1 fruit fly cellular context compared by ENCODE assay signal in the genomic region with DNA sequence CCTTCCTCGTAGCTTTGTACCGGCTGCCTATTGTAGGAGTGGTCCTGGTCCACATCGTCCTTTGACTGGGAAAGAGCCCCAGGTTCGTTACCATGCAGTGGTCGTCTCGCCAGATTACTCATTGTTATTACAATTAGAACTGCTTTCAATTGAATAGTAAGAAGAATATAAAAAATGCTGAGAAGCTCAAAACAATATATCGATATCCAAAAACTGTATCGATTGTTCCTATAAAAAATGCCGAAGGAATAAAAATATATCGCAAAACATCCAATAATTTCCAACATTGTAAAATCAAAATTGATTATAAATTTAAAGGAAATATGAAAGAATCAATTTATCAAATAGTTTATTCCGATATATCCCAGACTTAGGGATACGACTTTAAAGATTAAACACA.
TF ChIP-seq lines count a peak whose summit lies in the region.

A gene (minus strand): TSS at position 173 of the 400 bp plus-strand sequence.
A gene (plus strand): TSS at position 274 of the 400 bp plus-strand sequence.

TF ChIP-seq in whole organism, embryonic, 481 proteins besides CTCF, POLR2A, EP300 and RAD21 (continued from another document):
- TF ChIP-seq sna (GFP tag; IDR thresholded peaks at IDR 0.05; lab: Robert Waterston, UW; ENCODE audit: partially characterized antibody): peak; percentile 76
- peak; percentile 72 for TF ChIP-seq Bgb (GFP tag; IDR thresholded peaks at IDR 0.05; lab: Robert Waterston, UW; ENCODE audit: partially characterized antibody)
- TF ChIP-seq lmd (GFP tag; IDR thresholded peaks at IDR 0.05; lab: Robert Waterston, UW): no peak
- no peak for TF ChIP-seq bowl (GFP tag; IDR thresholded peaks at IDR 0.05; lab: Robert Waterston, UW)
- no peak for TF ChIP-seq CG8944 (GFP tag; optimal IDR thresholded peaks at IDR 0.05; lab: Kevin White, UChicago)
- TF ChIP-seq CG11560 (tag; IDR thresholded peaks at IDR 0.05; lab: Robert Waterston, UW): no peak
- no peak for TF ChIP-seq tap (tag; optimal IDR thresholded peaks at IDR 0.05; lab: Kevin White, UChicago)
- TF ChIP-seq zen2 (GFP tag; IDR thresholded peaks at IDR 0.05; lab: Robert Waterston, UW; ENCODE audit: partially characterized antibody): peak; percentile 69; the same call in 2 of the 3 replicates
- peak; percentile 63; the same call in 2 of the 3 replicates for TF ChIP-seq knrl (GFP tag; IDR thresholded peaks at IDR 0.05; lab: Robert Waterston, UW; ENCODE audit: partially characterized antibody)
- TF ChIP-seq mld (GFP tag; IDR thresholded peaks at IDR 0.05; lab: Robert Waterston, UW; ENCODE audit: partially characterized antibody): peak; percentile 75; the same call in 2 of the 3 replicates
- TF ChIP-seq sc (optimal IDR thresholded peaks at IDR 0.05; lab: Kevin White, UChicago): no peak
- no peak for TF ChIP-seq sc (GFP tag; optimal IDR thresholded peaks at IDR 0.05; lab: Kevin White, UChicago)
- TF ChIP-seq HLH4C (GFP tag; IDR thresholded peaks at IDR 0.05; lab: Robert Waterston, UW; ENCODE audit: partially characterized antibody): peak; percentile 65; the same call in 2 of the 3 replicates
- TF ChIP-seq CG13287 (GFP tag; IDR thresholded peaks at IDR 0.05; lab: Robert Waterston, UW; ENCODE audit: partially characterized antibody): peak; percentile 86
- peak; percentile 17 for TF ChIP-seq pzg (GFP tag; optimal IDR thresholded peaks at IDR 0.05; lab: Kevin White, UChicago)
- peak; percentile 5 for TF ChIP-seq Dp (GFP tag; optimal IDR thresholded peaks at IDR 0.05; lab: Kevin White, UChicago)
- TF ChIP-seq CG2116 (GFP tag; optimal IDR thresholded peaks at IDR 0.05; lab: Kevin White, UChicago): peak; percentile 52
- TF ChIP-seq Scr (GFP tag; IDR thresholded peaks at IDR 0.05; lab: Robert Waterston, UW; ENCODE audit: partially characterized antibody): peak; percentile 82
- TF ChIP-seq dysf (GFP tag; IDR thresholded peaks at IDR 0.05; lab: Robert Waterston, UW): no peak
- no peak for TF ChIP-seq gce (GFP tag; IDR thresholded peaks at IDR 0.05; lab: Robert Waterston, UW)
- TF ChIP-seq wor (GFP tag; IDR thresholded peaks at IDR 0.05; lab: Robert Waterston, UW): no peak
- peak; percentile 82 for TF ChIP-seq Doc3 (GFP tag; IDR thresholded peaks at IDR 0.05; lab: Robert Waterston, UW; ENCODE audit: partially characterized antibody)
- no peak for TF ChIP-seq CG9797 (GFP tag; optimal IDR thresholded peaks at IDR 0.05; lab: Kevin White, UChicago)
- TF ChIP-seq HmgZ (tag; optimal IDR thresholded peaks at IDR 0.05; lab: Kevin White, UChicago): no peak
- TF ChIP-seq trem (tag; optimal IDR thresholded peaks at IDR 0.05; lab: Kevin White, UChicago): peak; percentile 25
- TF ChIP-seq CG6854 (GFP tag; optimal IDR thresholded peaks at IDR 0.05; lab: Kevin White, UChicago): no peak
- TF ChIP-seq Opbp (GFP tag; IDR thresholded peaks at IDR 0.05; lab: Robert Waterston, UW; ENCODE audit: partially characterized antibody): peak; percentile 60; the same call in 2 of the 3 replicates
- TF ChIP-seq slou (GFP tag; optimal IDR thresholded peaks at IDR 0.05; lab: Kevin White, UChicago): no peak
- TF ChIP-seq CG2129 (GFP tag; IDR thresholded peaks at IDR 0.05; lab: Robert Waterston, UW; ENCODE audit: partially characterized antibody): peak; percentile 67
- no peak for TF ChIP-seq CG13894 (tag; optimal IDR thresholded peaks at IDR 0.05; lab: Kevin White, UChicago)
- no peak for TF ChIP-seq CG4424 (GFP tag; optimal IDR thresholded peaks at IDR 0.05; lab: Kevin White, UChicago)
- TF ChIP-seq inv (GFP tag; IDR thresholded peaks at IDR 0.05; lab: Robert Waterston, UW; ENCODE audit: partially characterized antibody): peak; percentile 72
- TF ChIP-seq Sry-δ (GFP tag; optimal IDR thresholded peaks at IDR 0.05; lab: Kevin White, UChicago): peak; percentile 20
- TF ChIP-seq CHES-1-like (GFP tag; optimal IDR thresholded peaks at IDR 0.05; lab: Kevin White, UChicago): no peak
